Worm (Caenorhabditis elegans) whole organism, L2 larva: ENCODE measurements around the gene dnj-7.

Experiments used
- nhr-12 ChIP-seq: fragments of 150-350 bp; optimal IDR thresholded peaks from 2 replicates; lab custom pipeline; 2014; ENCODE audit warnings: missing biosample characterization, missing genetic modification characterization
- skn-1 ChIP-seq: sonication (generic microtip); optimal IDR thresholded peaks from 2 replicates; lab custom pipeline; 2017; ENCODE audit warnings: missing biosample characterization, missing genetic modification characterization
- ztf-4 ChIP-seq: fragments of 150-350 bp; optimal IDR thresholded peaks from 2 replicates; lab custom pipeline; 2014; ENCODE audit warnings: missing biosample characterization, missing genetic modification characterization

- TF ChIP-seq ztf-4 (tag; lab: Kevin White, UChicago) = no peak
- no peak for TF ChIP-seq nhr-12 (tag; lab: Kevin White, UChicago)
- no peak for TF ChIP-seq skn-1 (tag; lab: Kevin White, UChicago)
Observed at ce11 chrX:7206419-7206818, 12.1 kb downstream of the dnj-7 start, which contains the start of gene ZK867.2.
